Worm (Caenorhabditis elegans) whole organism, L4 larva: ENCODE data around the gene mab-23.

Experiments
- daf-19 ChIP-seq: fragments of 200-800 bp; sonication (Bioruptor generic); conservative IDR thresholded peaks from 2 replicates; pipeline ENCODE4 v1.3.6; 2022; ENCODE audit warnings: missing genetic modification characterization, missing compliant biosample characterization
- dpl-1 ChIP-seq: fragments of 150-350 bp; optimal IDR thresholded peaks from 2 replicates; lab custom pipeline; 2014; ENCODE audit warnings: missing biosample characterization, missing genetic modification reagents, missing genetic modification characterization
- jun-1 ChIP-seq: fragments of 150-350 bp; optimal IDR thresholded peaks from 2 replicates; lab custom pipeline; 2014; ENCODE audit warnings: missing biosample characterization, missing genetic modification reagents, missing genetic modification characterization
- lsy-2 ChIP-seq, 2 experiments: fragments of 150-350 bp in 1 of 2; sonication (generic microtip) in 1 of 2; optimal IDR thresholded peaks; 2 replicates each; lab custom pipeline; 2014 to 2017; ENCODE audit warnings: missing biosample characterization in 2 of 2, missing genetic modification characterization in 2 of 2
- mdl-1 ChIP-seq, 2 experiments: fragments of 150-350 bp in 1 of 2; sonication (generic microtip) in 1 of 2; optimal IDR thresholded peaks; 2 replicates each; lab custom pipeline; 2014 to 2017; ENCODE audit warnings: missing biosample characterization in 2 of 2, missing genetic modification characterization in 2 of 2
- mep-1 ChIP-seq: fragments of 150-350 bp; sonication (generic microtip); optimal IDR thresholded peaks from 3 replicates; lab custom pipeline; 2014; ENCODE audit warnings: missing biosample characterization, missing genetic modification characterization
- nhr-11 ChIP-seq: fragments of 150-350 bp; optimal IDR thresholded peaks from 2 replicates; lab custom pipeline; 2014; ENCODE audit warnings: missing biosample characterization, missing genetic modification characterization
- nhr-28 ChIP-seq: fragments of 150-350 bp; optimal IDR thresholded peaks from 2 replicates; lab custom pipeline; 2014; ENCODE audit warnings: missing biosample characterization, missing genetic modification characterization
- pha-4 ChIP-seq, 2 experiments: fragments of 150-350 bp in 1 of 2; fragments of 200-800 bp in 1 of 2; sonication (Bioruptor generic) in 1 of 2; IDR thresholded peaks in 1 of 2; optimal IDR thresholded peaks in 1 of 2; 2 replicates each; pipeline versions ENCODE4 v1.3.6 to Lab custom; 2014 to 2022; ENCODE audit warnings: missing genetic modification characterization in 2 of 2, missing genetic modification reagents in 2 of 2, missing biosample characterization in 1 of 2, missing compliant biosample characterization in 1 of 2

ce11 chrV:10602051-10602937 is 30.6 kb upstream of the mab-23 start, which contains the start of gene H27A22.1:
- TF ChIP-seq dpl-1 (GFP tag; lab: Kevin White, UChicago) (no peak), nhr-11 (tag; lab: Kevin White, UChicago) (no peak), lsy-2 (tag; optimal IDR thresholded peaks at IDR 0.05; lab: Kevin White, UChicago) (no peak), nhr-28 (no peak), daf-19 (no peak), jun-1 (no peak), mdl-1 (tag; optimal IDR thresholded peaks at IDR 0.05; lab: Kevin White, UChicago) (no peak), pha-4 (GFP tag; IDR thresholded peaks at IDR 0.05; lab: Robert Waterston, UW) (no peak), pha-4 (tag; optimal IDR thresholded peaks at IDR 0.05; lab: Kevin White, UChicago) (no peak), mep-1 (no peak)
